Fruit fly (Drosophila melanogaster) whole organism, embryonic: Measurements from ENCODE around the gene CG4210.

ENCODE experiments used
- Aef1 ChIP-seq: fragments of 200-800 bp; sonication (Bioruptor generic); IDR thresholded peaks from 3 replicates; pipeline ENCODE4 v1.3.6; 2022; ENCODE audit warnings: missing biosample characterization, missing genetic modification characterization
- Antp ChIP-seq: fragments of 200-800 bp; sonication (Bioruptor generic); optimal IDR thresholded peaks from 3 replicates; lab custom pipeline; 2016; ENCODE audit warnings: missing biosample characterization, missing genetic modification characterization
- Bteb2 ChIP-seq: fragments of 200-800 bp; sonication (Bioruptor generic); optimal IDR thresholded peaks from 2 replicates; lab custom pipeline; 2016; ENCODE audit warnings: missing biosample characterization, missing genetic modification characterization
- CG11093 ChIP-seq: fragments of 200-800 bp; sonication (Bioruptor generic); IDR thresholded peaks from 3 replicates; pipeline ENCODE4 v1.3.6; 2022; ENCODE audit warnings: missing biosample characterization, missing genetic modification characterization
- CG11456 ChIP-seq: fragments of 200-800 bp; sonication (Bioruptor generic); IDR thresholded peaks from 3 replicates; pipeline ENCODE4 v1.3.6; 2022; ENCODE audit warnings: missing biosample characterization, missing genetic modification characterization
- CG12104 ChIP-seq: fragments of 200-800 bp; sonication (Bioruptor generic); optimal IDR thresholded peaks from 3 replicates; lab custom pipeline; 2016; ENCODE audit warnings: missing biosample characterization, missing genetic modification characterization
- CG12391 ChIP-seq: fragments of 200-800 bp; sonication (Bioruptor generic); optimal IDR thresholded peaks from 3 replicates; lab custom pipeline; 2018; ENCODE audit warnings: missing biosample characterization, mild to moderate bottlenecking, missing genetic modification characterization, moderate library complexity
- CG15601 ChIP-seq: fragments of 200-800 bp; sonication (Bioruptor generic); optimal IDR thresholded peaks from 3 replicates; lab custom pipeline; 2019; ENCODE audit warnings: missing biosample characterization, mild to moderate bottlenecking, missing genetic modification characterization, moderate library complexity
- CG18262 ChIP-seq: fragments of 200-800 bp; optimal IDR thresholded peaks from 3 replicates; lab custom pipeline; 2019; ENCODE audit warnings: missing biosample characterization, mild to moderate bottlenecking, missing genetic modification characterization, moderate library complexity
- CG31224 ChIP-seq: fragments of 200-800 bp; sonication (Bioruptor generic); IDR thresholded peaks from 2 replicates; pipeline ENCODE4 v1.3.6; 2022; ENCODE audit warnings: missing biosample characterization, missing genetic modification characterization
- CG33213 ChIP-seq: fragments of 200-800 bp; sonication (Bioruptor generic); optimal IDR thresholded peaks from 3 replicates; lab custom pipeline; 2016; ENCODE audit warnings: missing biosample characterization, missing genetic modification characterization
- CG42726 ChIP-seq: fragments of 200-800 bp; sonication (Bioruptor generic); IDR thresholded peaks from 2 replicates; pipeline ENCODE4 v1.3.6; 2022; ENCODE audit warnings: missing biosample characterization, missing genetic modification characterization; ENCODE audit not compliant: partially characterized antibody
- CG4424 ChIP-seq: fragments of 200-800 bp; sonication (Bioruptor generic); optimal IDR thresholded peaks from 3 replicates; lab custom pipeline; 2016; ENCODE audit warnings: missing biosample characterization, missing genetic modification characterization
- CG5245 ChIP-seq: fragments of 200-800 bp; sonication (Bioruptor generic); optimal IDR thresholded peaks from 3 replicates; lab custom pipeline; 2016; ENCODE audit warnings: missing biosample characterization, missing genetic modification characterization
- CG6272 ChIP-seq: fragments of 200-800 bp; sonication (Bioruptor generic); IDR thresholded peaks from 2 replicates; pipeline ENCODE4 v1.3.6; 2022; ENCODE audit warnings: missing biosample characterization, missing genetic modification characterization
- CG6854 ChIP-seq: fragments of 200-800 bp; sonication (Bioruptor generic); optimal IDR thresholded peaks from 3 replicates; lab custom pipeline; 2017; ENCODE audit warnings: missing biosample characterization, mild to moderate bottlenecking, missing genetic modification characterization
- CG7357 ChIP-seq: fragments of 200-800 bp; sonication (Bioruptor generic); IDR thresholded peaks from 3 replicates; pipeline ENCODE4 v1.3.6; 2022; ENCODE audit warnings: missing biosample characterization, missing genetic modification characterization
- CkIIα-i1 ChIP-seq: fragments of 200-800 bp; sonication (Bioruptor generic); IDR thresholded peaks from 2 replicates; pipeline ENCODE4 v1.3.6; 2022; ENCODE audit warnings: missing biosample characterization, missing genetic modification characterization
- CoRest ChIP-seq: fragments of 200-800 bp; sonication (Bioruptor generic); optimal IDR thresholded peaks from 3 replicates; lab custom pipeline; 2018; ENCODE audit warnings: missing biosample characterization, mild to moderate bottlenecking, missing genetic modification characterization, moderate library complexity
- Dad ChIP-seq: fragments of 200-800 bp; sonication (Bioruptor generic); optimal IDR thresholded peaks from 3 replicates; lab custom pipeline; 2016; ENCODE audit warnings: missing biosample characterization, missing genetic modification characterization
- Deaf1 ChIP-seq: fragments of 200-800 bp; optimal IDR thresholded peaks from 3 replicates; lab custom pipeline; 2019; ENCODE audit warnings: missing biosample characterization, mild to moderate bottlenecking, missing genetic modification characterization, moderate library complexity
- Dref ChIP-seq: fragments of 200-800 bp; sonication (Bioruptor generic); IDR thresholded peaks from 2 replicates; pipeline ENCODE4 v1.3.6; 2022; ENCODE audit warnings: missing biosample characterization, missing genetic modification characterization
- Gsc ChIP-seq: fragments of 200-800 bp; sonication (Bioruptor generic); IDR thresholded peaks from 2 replicates; pipeline ENCODE4 v1.3.6; 2022; ENCODE audit warnings: missing biosample characterization, missing genetic modification characterization
- HHEX ChIP-seq: fragments of 200-800 bp; sonication (Bioruptor generic); optimal IDR thresholded peaks from 3 replicates; lab custom pipeline; 2017; ENCODE audit warnings: missing biosample characterization, mild to moderate bottlenecking, missing genetic modification characterization, missing genetic modification reagents
- NC2β ChIP-seq: fragments of 200-800 bp; sonication (Bioruptor generic); optimal IDR thresholded peaks from 2 replicates; lab custom pipeline; 2016; ENCODE audit warnings: missing biosample characterization, missing genetic modification characterization
- Nf-YC ChIP-seq: fragments of 200-800 bp; optimal IDR thresholded peaks from 3 replicates; lab custom pipeline; 2019; ENCODE audit warnings: missing biosample characterization, mild to moderate bottlenecking, missing genetic modification characterization, moderate library complexity
- NfI ChIP-seq: fragments of 200-800 bp; sonication (Bioruptor generic); optimal IDR thresholded peaks from 3 replicates; lab custom pipeline; 2018; ENCODE audit warnings: missing biosample characterization, mild to moderate bottlenecking, missing genetic modification characterization, moderate library complexity
- Pdp1 ChIP-seq, 2 experiments: fragments of 200-800 bp; sonication (Bioruptor generic); optimal IDR thresholded peaks; 3 replicates each; lab custom pipeline; 2016; ENCODE audit warnings: missing biosample characterization in 2 of 2, missing genetic modification characterization in 2 of 2, mild to moderate bottlenecking in 1 of 2, moderate library complexity in 1 of 2
- Rx ChIP-seq: fragments of 200-800 bp; sonication (Bioruptor generic); IDR thresholded peaks from 2 replicates; pipeline ENCODE4 v1.3.6; 2022; ENCODE audit warnings: missing biosample characterization, missing genetic modification characterization
- Sox100B ChIP-seq: fragments of 200-800 bp; sonication (Bioruptor generic); optimal IDR thresholded peaks from 3 replicates; lab custom pipeline; 2018; ENCODE audit warnings: missing biosample characterization, mild to moderate bottlenecking, missing genetic modification characterization
- Sry-β ChIP-seq: fragments of 200-800 bp; sonication (Bioruptor generic); optimal IDR thresholded peaks from 2 replicates; lab custom pipeline; 2018; ENCODE audit warnings: missing biosample characterization, mild to moderate bottlenecking, missing genetic modification characterization, moderate library complexity
- Tbp ChIP-seq: fragments of >200 bp; optimal IDR thresholded peaks from 2 replicates; lab custom pipeline; 2018; ENCODE audit warnings: missing biosample characterization, missing genetic modification characterization
- Vsx1 ChIP-seq: fragments of 200-800 bp; sonication (Bioruptor generic); optimal IDR thresholded peaks from 2 replicates; lab custom pipeline; 2017; ENCODE audit warnings: missing biosample characterization, mild to moderate bottlenecking, missing genetic modification characterization, missing genetic modification reagents
- ap ChIP-seq: fragments of 200-800 bp; sonication (Bioruptor generic); IDR thresholded peaks from 2 replicates; pipeline ENCODE4 v1.3.6; 2022; ENCODE audit warnings: missing biosample characterization, missing genetic modification characterization
- en ChIP-seq: fragments of 200-800 bp; sonication (Bioruptor generic); optimal IDR thresholded peaks from 2 replicates; lab custom pipeline; 2016; ENCODE audit warnings: missing biosample characterization, missing genetic modification characterization
- fd102C ChIP-seq: fragments of 200-800 bp; sonication (Bioruptor generic); optimal IDR thresholded peaks from 2 replicates; lab custom pipeline; 2018; ENCODE audit warnings: missing biosample characterization, mild to moderate bottlenecking, missing genetic modification characterization, moderate library complexity
- fd64A ChIP-seq: fragments of 200-800 bp; sonication (Bioruptor generic); optimal IDR thresholded peaks from 3 replicates; lab custom pipeline; 2018; ENCODE audit warnings: missing biosample characterization, mild to moderate bottlenecking, missing genetic modification characterization
- fd96Cb ChIP-seq: fragments of 200-800 bp; sonication (Bioruptor generic); optimal IDR thresholded peaks from 2 replicates; lab custom pipeline; 2018; ENCODE audit warnings: missing biosample characterization, mild to moderate bottlenecking, missing genetic modification characterization, moderate library complexity
- hkb ChIP-seq, 2 experiments: fragments of 200-800 bp in 1 of 2; fragments of >200 bp in 1 of 2; sonication (Bioruptor generic) in 1 of 2; IDR thresholded peaks in 1 of 2; optimal IDR thresholded peaks in 1 of 2; 2 replicates each; pipeline versions ENCODE4 v1.3.6 to Lab custom; 2017 to 2022; ENCODE audit warnings: missing biosample characterization in 1 of 2, missing genetic modification characterization in 1 of 2
- kay ChIP-seq: fragments of 200-800 bp; sonication (Bioruptor generic); optimal IDR thresholded peaks from 2 replicates; lab custom pipeline; 2016; ENCODE audit warnings: missing biosample characterization, missing genetic modification characterization
- lilli ChIP-seq: fragments of 200-800 bp; sonication (Bioruptor generic); optimal IDR thresholded peaks from 3 replicates; lab custom pipeline; 2016; ENCODE audit warnings: missing biosample characterization, missing genetic modification characterization
- luna ChIP-seq: fragments of 200-800 bp; sonication (Bioruptor generic); optimal IDR thresholded peaks from 2 replicates; lab custom pipeline; 2016; ENCODE audit warnings: missing biosample characterization, missing genetic modification characterization
- nerfin-1 ChIP-seq: fragments of 200-800 bp; sonication (Bioruptor generic); optimal IDR thresholded peaks from 3 replicates; lab custom pipeline; 2019; ENCODE audit warnings: missing biosample characterization, mild to moderate bottlenecking, missing genetic modification characterization, moderate library complexity
- pfk ChIP-seq: fragments of 200-800 bp; sonication (Bioruptor generic); optimal IDR thresholded peaks from 2 replicates; lab custom pipeline; 2018; ENCODE audit warnings: missing biosample characterization, mild to moderate bottlenecking, missing genetic modification characterization, moderate library complexity
- prd ChIP-seq, 3 experiments: fragments of >200 bp in 2 of 3; fragments of 200-800 bp in 1 of 3; sonication (Bioruptor generic) in 1 of 3; optimal IDR thresholded peaks in 2 of 3; IDR thresholded peaks in 1 of 3; 2 replicates in 2 of 3; 3 replicates in 1 of 3; pipeline versions ENCODE4 v1.3.6 to Lab custom; 2017 to 2022; ENCODE audit warnings: missing biosample characterization in 1 of 3, missing genetic modification characterization in 1 of 3
- psq ChIP-seq: fragments of 200-800 bp; sonication (Bioruptor generic); optimal IDR thresholded peaks from 2 replicates; lab custom pipeline; 2017; ENCODE audit warnings: missing biosample characterization, missing genetic modification characterization
- shn ChIP-seq: fragments of 200-800 bp; sonication (Bioruptor generic); optimal IDR thresholded peaks from 3 replicates; lab custom pipeline; 2016; ENCODE audit warnings: missing biosample characterization, missing genetic modification characterization
- sisA ChIP-seq: fragments of 200-800 bp; sonication (Bioruptor generic); IDR thresholded peaks from 2 replicates; pipeline ENCODE4 v1.3.6; 2022; ENCODE audit warnings: missing biosample characterization, missing genetic modification characterization
- slp2 ChIP-seq: fragments of 200-800 bp; sonication (Bioruptor generic); optimal IDR thresholded peaks from 2 replicates; lab custom pipeline; 2016; ENCODE audit warnings: missing biosample characterization, missing genetic modification characterization
- tgo ChIP-seq: fragments of 200-800 bp; sonication (Bioruptor generic); IDR thresholded peaks from 3 replicates; pipeline ENCODE4 v1.3.6; 2022; ENCODE audit warnings: missing biosample characterization, missing genetic modification characterization
- trh ChIP-seq: fragments of 200-800 bp; sonication (Bioruptor generic); optimal IDR thresholded peaks from 2 replicates; lab custom pipeline; 2016; ENCODE audit warnings: missing biosample characterization, missing genetic modification characterization

Gene CG4210

DNA sequence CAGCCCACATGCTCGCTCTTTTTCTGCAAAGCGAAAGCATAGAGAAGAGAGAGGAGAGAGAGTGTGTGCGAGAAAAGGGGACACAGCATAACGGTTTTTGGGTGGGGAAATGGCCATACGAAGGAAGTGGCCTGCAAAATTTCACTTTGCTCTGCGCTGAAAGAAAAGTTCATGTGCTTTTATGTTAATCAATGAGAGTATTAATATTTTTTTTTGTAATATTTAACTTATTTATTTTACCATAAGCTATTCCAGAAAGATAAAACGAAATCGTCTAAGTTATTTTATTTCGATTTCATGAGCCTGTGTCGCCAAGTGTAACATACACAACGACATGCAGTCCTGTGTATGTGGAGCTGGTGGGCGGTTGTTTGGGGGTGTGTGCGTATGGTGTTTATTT lies 36.7 kb downstream of the CG4210 start (continued):
- peak; percentile 9 for TF ChIP-seq Bteb2
- TF ChIP-seq Dref (GFP tag; lab: Robert Waterston, UW), result no peak
- no peak for TF ChIP-seq CkIIα-i1
- TF ChIP-seq Antp, result no peak
- no peak for TF ChIP-seq luna
- TF ChIP-seq CG11456 (GFP tag; lab: Robert Waterston, UW), result peak; percentile 68; the same call in 1 of the 3 replicates
- no peak for TF ChIP-seq Vsx1 (GFP tag; lab: Kevin White, UChicago)
- TF ChIP-seq HHEX (GFP tag; lab: Kevin White, UChicago), result peak; percentile 42
- TF ChIP-seq CG7357, result peak; percentile 48; the same call in 1 of the 3 replicates
- TF ChIP-seq CG4424, result peak; percentile 24
- TF ChIP-seq Sry-β (GFP tag; lab: Kevin White, UChicago), result no peak
- TF ChIP-seq CG12104 (GFP tag; lab: Kevin White, UChicago), result no peak
- TF ChIP-seq CG6272, result peak; percentile 53
- peak; percentile 66; the same call in 2 of the 3 replicates for TF ChIP-seq Aef1 (GFP tag; lab: Robert Waterston, UW)
- TF ChIP-seq lilli (GFP tag; lab: Kevin White, UChicago), result peak; percentile 65
- TF ChIP-seq trh (GFP tag; lab: Kevin White, UChicago), result no peak
- peak; percentile 32 for TF ChIP-seq kay (GFP tag; lab: Kevin White, UChicago)
- no peak for TF ChIP-seq CG42726 (GFP tag; lab: Robert Waterston, UW)
- peak; percentile 80 for TF ChIP-seq CG12391 (tag; lab: Kevin White, UChicago)
- no peak for TF ChIP-seq CoRest (tag; lab: Kevin White, UChicago)
- no peak for TF ChIP-seq slp2 (GFP tag; lab: Kevin White, UChicago)
- peak; percentile 52 for TF ChIP-seq Rx (GFP tag; lab: Robert Waterston, UW)
- no peak for TF ChIP-seq nerfin-1 (tag; lab: Kevin White, UChicago)
- TF ChIP-seq NC2β (GFP tag; lab: Kevin White, UChicago), result no peak
- TF ChIP-seq psq, result no peak
- TF ChIP-seq tgo (GFP tag; lab: Robert Waterston, UW), result peak; percentile 80
- TF ChIP-seq CG31224 (GFP tag; lab: Robert Waterston, UW), result peak; percentile 60
- no peak for TF ChIP-seq pfk (GFP tag; lab: Kevin White, UChicago)
- no peak for TF ChIP-seq Pdp1 (GFP tag; optimal IDR thresholded peaks at IDR 0.05; lab: Kevin White, UChicago)
- TF ChIP-seq CG18262 (tag; lab: Kevin White, UChicago), result no peak
- TF ChIP-seq en, result no peak
- no peak for TF ChIP-seq CG5245 (GFP tag; lab: Kevin White, UChicago)
- no peak for TF ChIP-seq fd64A (GFP tag; lab: Kevin White, UChicago)
- no peak for TF ChIP-seq Sox100B (GFP tag; lab: Kevin White, UChicago)
- no peak for TF ChIP-seq Nf-YC (tag; lab: Kevin White, UChicago)
- TF ChIP-seq prd (optimal IDR thresholded peaks at IDR 0.05; lab: Kevin White, UChicago), result no peak
- peak; percentile 76; the same call in 2 of the 3 replicates for TF ChIP-seq prd (GFP tag; IDR thresholded peaks at IDR 0.05; lab: Robert Waterston, UW)
- TF ChIP-seq CG6854 (GFP tag; lab: Kevin White, UChicago), result peak; percentile 59
- no peak for TF ChIP-seq Tbp (GFP tag; lab: Kevin White, UChicago)
- no peak for TF ChIP-seq hkb (optimal IDR thresholded peaks at IDR 0.05; lab: Kevin White, UChicago)
- TF ChIP-seq hkb (GFP tag; IDR thresholded peaks at IDR 0.05; lab: Robert Waterston, UW), result peak; percentile 85
- peak; percentile 63; the same call in 2 of the 3 replicates for TF ChIP-seq CG11093 (GFP tag; lab: Robert Waterston, UW)
- TF ChIP-seq CG33213, result no peak
- no peak for TF ChIP-seq Gsc (GFP tag; lab: Robert Waterston, UW)
- no peak for TF ChIP-seq Dad (GFP tag; lab: Kevin White, UChicago)
- no peak for TF ChIP-seq Deaf1 (tag; lab: Kevin White, UChicago)
- TF ChIP-seq sisA (GFP tag; lab: Robert Waterston, UW), result peak; percentile 63
- TF ChIP-seq NfI (GFP tag; lab: Kevin White, UChicago), result peak; percentile 74
- no peak for TF ChIP-seq shn
- peak; percentile 61 for TF ChIP-seq ap (GFP tag; lab: Robert Waterston, UW)
- TF ChIP-seq CG15601, result no peak
- peak; percentile 30 for TF ChIP-seq fd96Cb (tag; lab: Kevin White, UChicago)
- TF ChIP-seq fd102C, result no peak
